Fruit fly (Drosophila melanogaster): Measurements from ENCODE around the gene TfAP-2.
A peak's percentile ranks its signal among the peaks of the same experiment; 100 is the strongest.

TfAP-2 gene

DNA sequence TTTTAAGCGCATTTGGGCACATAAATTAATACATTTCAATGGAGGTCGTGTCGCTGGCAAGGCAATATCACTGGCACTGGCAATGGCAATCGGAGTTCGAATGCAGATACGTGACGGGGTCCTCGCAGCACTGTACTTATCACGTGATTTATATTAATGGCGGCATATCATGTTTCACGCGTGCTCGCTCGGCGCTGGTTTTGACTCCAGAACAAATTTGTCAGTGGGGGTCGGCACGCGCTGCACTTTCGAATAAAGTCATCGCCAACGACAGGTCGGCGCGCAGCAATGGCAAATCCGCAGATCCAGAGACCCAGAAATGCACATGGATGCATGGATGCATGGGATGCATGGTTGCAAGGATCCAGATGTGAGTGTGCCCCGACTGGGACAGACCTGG lies 4.6 kb downstream of the TfAP-2 start:
- TF ChIP-seq noc (tag; optimal IDR thresholded peaks at IDR 0.05) = no peak

- TF ChIP-seq noc (tag; optimal IDR thresholded peaks at IDR 0.05) = no peak
Measured at dm6 chr3L:21594408-21594807, 7.8 kb downstream of the TfAP-2 start.

dm6 chr3L:21598337-21598736 lies 11.7 kb downstream of the TfAP-2 start:
- TF ChIP-seq noc (tag; optimal IDR thresholded peaks at IDR 0.05) = no peak

dm6 chr3L:21602275-21602674 lies 15.6 kb downstream of the TfAP-2 start:
- no peak for TF ChIP-seq noc (tag; optimal IDR thresholded peaks at IDR 0.05)

DNA sequence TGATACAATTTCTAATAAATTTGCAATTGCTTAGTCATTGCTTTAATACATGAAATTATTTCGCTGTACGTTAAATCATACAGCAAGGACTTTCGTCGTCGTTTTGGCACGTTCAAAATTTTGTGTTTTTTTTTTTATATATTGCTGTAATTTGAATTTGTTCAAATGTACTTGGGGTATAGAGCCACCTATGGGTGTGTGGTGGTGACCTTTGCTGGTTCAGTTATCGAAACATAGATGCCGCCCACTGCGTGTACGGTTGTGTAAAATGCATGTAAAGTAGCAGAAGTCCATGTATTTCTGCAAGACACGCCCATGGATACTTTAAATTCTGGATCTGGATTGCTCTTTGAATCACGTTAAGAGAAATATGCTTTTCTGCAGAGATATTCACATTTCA lies 17.6 kb downstream of the TfAP-2 start:
- TF ChIP-seq noc (tag; optimal IDR thresholded peaks at IDR 0.05) = no peak

- TF ChIP-seq noc (tag; optimal IDR thresholded peaks at IDR 0.05) = no peak
Measured at dm6 chr3L:21610535-21610934, 23.9 kb downstream of the TfAP-2 start.

dm6 chr3L:21617354-21617753 lies 30.7 kb downstream of the TfAP-2 start, which contains the start of the genes S1P and CG11307:
TSS of gene S1P (minus strand) at chr3L:21617376.
TSS of gene CG11307 (plus strand) at chr3L:21617623.
- no peak for TF ChIP-seq noc (tag; optimal IDR thresholded peaks at IDR 0.05)

dm6 chr3L:21625547-21625946 lies 38.9 kb downstream of the TfAP-2 start, which contains the start of the genes CG7166 and Alg11:
TSS of gene CG7166 (minus strand) at chr3L:21625647.
TSS of gene Alg11 (plus strand) at chr3L:21625806.
- TF ChIP-seq noc (tag; optimal IDR thresholded peaks at IDR 0.05) = no peak

DNA sequence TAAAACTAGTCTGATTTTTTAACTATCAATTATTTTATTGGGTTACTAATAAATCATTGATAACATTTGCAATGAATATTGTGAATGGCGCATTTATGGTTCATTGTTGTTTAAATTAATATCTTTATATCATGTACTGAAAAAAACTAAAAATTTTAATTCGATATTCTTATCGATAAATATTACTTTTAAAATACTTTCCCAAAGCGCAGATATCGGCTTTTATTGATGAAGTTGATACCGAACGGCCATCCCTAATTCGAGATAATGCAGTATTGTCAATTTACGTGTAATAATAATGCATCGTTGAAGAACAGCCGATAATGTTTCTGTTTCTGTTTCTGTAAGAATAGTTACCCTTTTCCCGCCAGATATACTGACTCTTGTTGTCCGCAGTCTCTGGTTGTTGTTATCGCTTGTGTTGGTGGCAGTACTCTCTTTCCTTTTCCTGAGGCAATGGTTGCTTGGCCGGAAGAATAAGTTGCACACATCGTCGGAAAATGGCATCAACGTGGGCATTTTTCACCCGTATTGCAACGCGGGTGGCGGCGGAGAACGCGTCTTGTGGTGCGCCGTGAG lies 39.5 kb downstream of the TfAP-2 start:
- no peak for TF ChIP-seq noc (tag; optimal IDR thresholded peaks at IDR 0.05)

dm6 chr3L:21634152-21634689 lies 47.6 kb downstream of the TfAP-2 start, which contains the start of gene MED1:
TSS of gene MED1 (minus strand) at chr3L:21634446.
- no peak for TF ChIP-seq noc (tag; optimal IDR thresholded peaks at IDR 0.05)

dm6 chr3L:21635208-21635607 lies 48.6 kb downstream of the TfAP-2 start, which contains the start of gene ORMDL:
TSS of gene ORMDL (plus strand) at chr3L:21635305.
- no peak for TF ChIP-seq noc (tag; optimal IDR thresholded peaks at IDR 0.05)

DNA sequence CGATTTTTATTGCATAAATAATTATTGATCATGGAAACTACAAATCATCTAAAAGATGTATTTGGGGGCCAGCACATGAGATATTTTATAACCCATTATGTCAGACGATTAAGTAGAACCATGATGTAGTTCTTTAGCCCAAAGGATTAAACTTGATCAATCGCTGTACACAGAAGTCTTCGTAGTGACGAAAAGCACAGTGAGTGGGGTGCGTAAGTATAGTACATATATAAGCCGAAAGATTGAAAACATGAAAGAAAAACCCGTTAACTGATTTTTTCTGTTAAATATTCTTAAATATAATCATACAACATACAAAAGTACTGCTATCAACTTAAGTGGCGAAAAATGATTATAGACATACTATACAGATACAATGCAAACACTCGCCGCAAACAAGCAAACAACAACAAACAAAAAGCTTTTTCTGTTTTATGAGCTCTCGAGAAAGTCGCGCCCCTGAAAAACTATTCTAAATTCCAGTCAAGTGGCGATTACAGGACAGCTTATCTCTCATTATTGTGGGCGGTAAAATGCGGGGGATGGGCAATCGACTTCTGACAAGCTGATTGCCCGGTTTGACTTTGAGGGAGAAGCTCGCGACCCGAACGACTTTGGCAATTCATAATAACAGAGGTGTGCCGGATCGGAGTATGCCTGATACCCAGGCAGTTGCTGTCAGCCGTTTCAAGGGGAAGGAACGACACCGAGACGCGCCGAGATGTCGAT lies 49.8 kb downstream of the TfAP-2 start, which contains the start of gene CG32444:
Gene CG32444, plus strand, starts transcription at position 683 of the 729 bp plus-strand sequence.
- TF ChIP-seq noc (tag; optimal IDR thresholded peaks at IDR 0.05) = peak; percentile 50

dm6 chr3L:21639059-21639458 lies 52.4 kb downstream of the TfAP-2 start, which contains the start of gene CG32445:
TSS of gene CG32445 (plus strand) at chr3L:21639359.
- TF ChIP-seq noc (tag; optimal IDR thresholded peaks at IDR 0.05) = no peak

- TF ChIP-seq noc (tag; optimal IDR thresholded peaks at IDR 0.05) = peak; percentile 16
Measured at dm6 chr3L:21640815-21641214, 54.2 kb downstream of the TfAP-2 start, which contains the start of gene Atox1. TSS of gene Atox1 (plus strand) at chr3L:21640995.

DNA sequence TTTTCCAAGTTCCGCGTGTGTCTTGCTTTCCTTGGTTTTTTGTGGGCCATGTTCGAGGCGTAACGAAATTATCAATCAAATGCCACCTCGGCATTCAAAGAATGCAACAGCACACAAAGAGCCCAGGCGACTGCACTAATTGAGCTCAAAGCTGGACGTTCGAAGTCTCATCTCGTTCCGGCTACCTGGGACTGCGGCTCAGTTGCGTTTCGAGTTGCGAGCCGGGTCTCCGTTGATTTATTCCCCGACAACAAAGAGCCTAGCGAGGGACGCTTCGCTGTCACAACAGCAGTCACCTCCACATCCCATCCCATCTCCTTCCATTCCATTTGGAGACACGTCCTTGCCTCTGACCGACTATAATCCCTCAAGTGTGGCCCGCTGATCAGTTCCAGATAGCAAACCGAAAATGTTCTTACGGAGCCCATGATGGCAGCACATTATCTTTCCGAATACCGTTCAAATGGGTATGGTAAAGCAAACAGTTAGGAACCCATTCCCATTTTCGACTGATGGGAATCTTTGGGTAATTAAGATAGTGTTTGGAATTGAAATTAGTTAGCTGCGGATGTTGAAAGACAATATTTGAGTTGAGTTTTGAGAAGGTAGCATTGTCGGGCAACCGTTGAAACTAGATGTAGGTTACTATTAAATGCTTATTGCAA lies 56.4 kb downstream of the TfAP-2 start:
- TF ChIP-seq noc (tag; optimal IDR thresholded peaks at IDR 0.05) = no peak

DNA sequence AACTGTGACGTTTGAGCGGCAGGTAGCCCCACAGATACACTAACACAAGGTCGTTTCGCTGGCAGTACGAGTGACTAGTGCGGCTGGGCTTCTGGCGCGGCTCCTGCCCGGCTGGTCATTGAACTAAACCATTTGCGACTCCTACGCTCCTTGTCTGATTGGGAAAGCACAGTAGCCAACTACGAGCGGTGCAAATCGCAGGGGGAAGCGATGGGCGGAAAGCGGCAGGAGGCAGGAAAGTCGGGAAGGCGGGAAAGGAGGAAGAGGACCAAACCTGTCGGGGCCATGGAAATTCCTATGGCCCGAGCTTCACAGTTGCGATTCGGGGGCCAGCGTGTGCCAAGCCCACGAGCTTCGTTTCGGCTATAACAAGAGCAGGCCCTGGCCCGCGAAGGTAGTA lies 57.5 kb downstream of the TfAP-2 start:
- TF ChIP-seq noc (tag; optimal IDR thresholded peaks at IDR 0.05) = no peak

All from whole organism, larva.